Worm (Caenorhabditis elegans) whole organism, young adult: ENCODE measurements around the gene ops-1.

ENCODE experiments used
- B0019.2 ChIP-seq: fragments of 200-800 bp; sonication (Bioruptor generic); conservative IDR thresholded peaks from 2 replicates; pipeline ENCODE4 v1.3.6; 2022; ENCODE audit warnings: missing genetic modification reagents, missing genetic modification characterization, missing compliant biosample characterization
- Y79H2A.3 ChIP-seq: fragments of 200-800 bp; sonication (Bioruptor generic); conservative IDR thresholded peaks from 2 replicates; pipeline ENCODE4 v1.3.6; 2022; ENCODE audit warnings: missing genetic modification reagents, missing genetic modification characterization, missing compliant biosample characterization
- cebp-1 ChIP-seq, 2 experiments: fragments of 200-800 bp in 1 of 2; sonication (Bioruptor generic) in 1 of 2; sonication (generic microtip) in 1 of 2; IDR thresholded peaks in 1 of 2; optimal IDR thresholded peaks in 1 of 2; 2 replicates each; pipeline versions ENCODE4 v1.3.6 to Lab custom; 2017 to 2022; ENCODE audit warnings: missing compliant biosample characterization in 2 of 2, missing genetic modification characterization in 2 of 2, mild to moderate bottlenecking in 1 of 2, missing genetic modification reagents in 1 of 2, moderate library complexity in 1 of 2
- pha-4 ChIP-seq: fragments of 150-350 bp; sonication (generic microtip); optimal IDR thresholded peaks from 2 replicates; lab custom pipeline; 2014; ENCODE audit warnings: missing biosample characterization, missing genetic modification reagents, missing genetic modification characterization
- snpc-1.3 ChIP-seq: sonication (generic microtip); optimal IDR thresholded peaks from 2 replicates; lab custom pipeline; 2017; ENCODE audit warnings: missing genetic modification characterization, mild to moderate bottlenecking, missing compliant biosample characterization, antibody characterized with exemption, moderate library complexity, missing genotype, missing genetic modification reagents; ENCODE audit not compliant: insufficient read depth

ce11 chrIV:6303642-6304041, 19.5 kb upstream of the ops-1 start, which contains the start of gene srv-25:
- no peak for TF ChIP-seq cebp-1 (GFP tag; IDR thresholded peaks at IDR 0.05; lab: Robert Waterston, UW)
- TF ChIP-seq cebp-1 (tag; optimal IDR thresholded peaks at IDR 0.05; lab: Kevin White, UChicago), result no peak
- no peak for TF ChIP-seq pha-4 (tag; lab: Kevin White, UChicago)
- no peak for TF ChIP-seq Y79H2A.3 (GFP tag; lab: Robert Waterston, UW)
- no peak for TF ChIP-seq B0019.2 (GFP tag; lab: Robert Waterston, UW)
- TF ChIP-seq snpc-1.3 (tag; lab: Kevin White, UChicago), result no peak
